Fruit fly (Drosophila melanogaster) whole organism, wandering third instar larva: ENCODE data around the gene CG31327.

Experiments
- Abd-B ChIP-seq: fragments of >200 bp; optimal IDR thresholded peaks from 2 replicates; lab custom pipeline; 2017; ENCODE audit warnings: missing biosample characterization, missing genetic modification characterization
- CG32264 ChIP-seq: fragments of 200-800 bp; sonication (Bioruptor generic); optimal IDR thresholded peaks from 2 replicates; lab custom pipeline; 2016; ENCODE audit warnings: missing biosample characterization, missing genetic modification characterization
- CrebA ChIP-seq: fragments of 200-800 bp; sonication (Bioruptor generic); optimal IDR thresholded peaks from 2 replicates; lab custom pipeline; 2016; ENCODE audit warnings: missing biosample characterization, mild to moderate bottlenecking, missing genetic modification characterization, borderline replicate concordance
- Dfd ChIP-seq: fragments of >200 bp; optimal IDR thresholded peaks from 2 replicates; lab custom pipeline; 2017; ENCODE audit warnings: missing biosample characterization, missing genetic modification characterization
- GATAd ChIP-seq: sonication (Bioruptor generic); optimal IDR thresholded peaks from 2 replicates; lab custom pipeline; 2016; ENCODE audit warnings: missing biosample characterization, missing genetic modification characterization
- HLH106 ChIP-seq: fragments of 200-800 bp; optimal IDR thresholded peaks from 3 replicates; lab custom pipeline; 2019; ENCODE audit warnings: missing biosample characterization, mild to moderate bottlenecking, missing genetic modification characterization, moderate library complexity
- Hr78 ChIP-seq: fragments of >200 bp; optimal IDR thresholded peaks from 2 replicates; lab custom pipeline; 2017; ENCODE audit warnings: missing biosample characterization, missing genetic modification characterization
- Hr83 ChIP-seq: fragments of 200-300 bp; sonication (Bioruptor generic); optimal IDR thresholded peaks from 2 replicates; lab custom pipeline; 2016; ENCODE audit warnings: missing biosample characterization, mild to moderate bottlenecking, missing genetic modification characterization, moderate library complexity; ENCODE audit not compliant: poor library complexity, severe bottlenecking
- Jra ChIP-seq: sonication (Bioruptor generic); optimal IDR thresholded peaks from 2 replicates; lab custom pipeline; 2016; ENCODE audit warnings: missing biosample characterization, missing genetic modification characterization
- Mio ChIP-seq: sonication (Bioruptor generic); optimal IDR thresholded peaks from 2 replicates; lab custom pipeline; 2016; ENCODE audit warnings: missing biosample characterization, missing genetic modification characterization
- N ChIP-seq: fragments of >200 bp; optimal IDR thresholded peaks from 2 replicates; lab custom pipeline; 2018; ENCODE audit warnings: missing biosample characterization, missing external identifiers, missing genetic modification characterization
- OdsH ChIP-seq: fragments of 200-800 bp; sonication (Bioruptor generic); optimal IDR thresholded peaks from 2 replicates; lab custom pipeline; 2016; ENCODE audit warnings: missing biosample characterization, mild to moderate bottlenecking, missing genetic modification characterization
- Rel ChIP-seq, 2 experiments: fragments of 200-800 bp; sonication (Bioruptor generic) in 1 of 2; optimal IDR thresholded peaks; 2 replicates in 1 of 2; 3 replicates in 1 of 2; lab custom pipeline; 2016 to 2019; ENCODE audit warnings: mild to moderate bottlenecking in 2 of 2, missing biosample characterization in 2 of 2, missing genetic modification characterization in 2 of 2, moderate library complexity in 1 of 2
- Sp1 ChIP-seq: fragments of 200-800 bp; sonication (Bioruptor generic); optimal IDR thresholded peaks from 3 replicates; lab custom pipeline; 2019; ENCODE audit warnings: missing biosample characterization, mild to moderate bottlenecking, missing genetic modification characterization, moderate library complexity
- brk ChIP-seq: fragments of 200-800 bp; sonication (Bioruptor generic); optimal IDR thresholded peaks from 2 replicates; lab custom pipeline; 2016; ENCODE audit warnings: missing biosample characterization, mild to moderate bottlenecking, missing genetic modification characterization
- dl ChIP-seq, 2 experiments: fragments of 175-275, 200-275 bp in 1 of 2; fragments of 200-275 bp in 1 of 2; sonication (Bioruptor generic); optimal IDR thresholded peaks; lab custom pipeline; 2018; ENCODE audit warnings: mild to moderate bottlenecking in 2 of 2, missing biosample characterization in 2 of 2, missing genetic modification characterization in 2 of 2, moderate library complexity in 2 of 2; ENCODE audit not compliant: partially characterized antibody in 2 of 2, insufficient read depth in 1 of 2
- dmrt93B ChIP-seq: fragments of 200-800 bp; sonication (Bioruptor generic); optimal IDR thresholded peaks from 2 replicates; lab custom pipeline; 2018; ENCODE audit warnings: missing biosample characterization, mild to moderate bottlenecking, missing genetic modification characterization
- dsf ChIP-seq: sonication (Bioruptor generic); optimal IDR thresholded peaks from 2 replicates; lab custom pipeline; 2016; ENCODE audit warnings: missing biosample characterization, missing genetic modification characterization, borderline replicate concordance
- ey ChIP-seq: fragments of 200-800 bp; sonication (Bioruptor generic); optimal IDR thresholded peaks from 2 replicates; lab custom pipeline; 2016; ENCODE audit warnings: missing biosample characterization, missing genetic modification characterization
- fru ChIP-seq: fragments of 200-800 bp; sonication (Bioruptor generic); optimal IDR thresholded peaks from 3 replicates; lab custom pipeline; 2016; ENCODE audit warnings: missing biosample characterization, mild to moderate bottlenecking, missing genetic modification characterization
- h ChIP-seq: fragments of 200-800 bp; sonication (Bioruptor generic); optimal IDR thresholded peaks from 3 replicates; lab custom pipeline; 2016; ENCODE audit warnings: missing biosample characterization, mild to moderate bottlenecking, missing genetic modification characterization
- jim ChIP-seq: fragments of 175-275, 200-325 bp; sonication (Bioruptor generic); optimal IDR thresholded peaks from 2 replicates; lab custom pipeline; 2016; ENCODE audit warnings: missing biosample characterization, mild to moderate bottlenecking, missing genetic modification characterization
- lola ChIP-seq: fragments of >200 bp; optimal IDR thresholded peaks from 2 replicates; lab custom pipeline; 2017; ENCODE audit warnings: missing biosample characterization, missing genetic modification characterization
- psq ChIP-seq: fragments of 200-800 bp; sonication (Bioruptor generic); optimal IDR thresholded peaks from 3 replicates; lab custom pipeline; 2017; ENCODE audit warnings: missing biosample characterization, mild to moderate bottlenecking, missing genetic modification characterization, moderate library complexity
- rgr ChIP-seq: fragments of 200-800 bp; sonication (Bioruptor generic); optimal IDR thresholded peaks from 3 replicates; lab custom pipeline; 2016; ENCODE audit warnings: missing biosample characterization, mild to moderate bottlenecking, missing genetic modification characterization
- sv ChIP-seq: fragments of 200-800 bp; sonication (Bioruptor generic); optimal IDR thresholded peaks from 3 replicates; lab custom pipeline; 2016; ENCODE audit warnings: missing biosample characterization, missing genetic modification characterization
- tai ChIP-seq: sonication (Bioruptor generic); optimal IDR thresholded peaks from 2 replicates; lab custom pipeline; 2016; ENCODE audit warnings: missing biosample characterization, missing genetic modification characterization
- usp ChIP-seq: fragments of >200 bp; optimal IDR thresholded peaks from 2 replicates; lab custom pipeline; 2017; ENCODE audit warnings: missing biosample characterization, missing genetic modification characterization

The CG31327 gene

dm6 chr3R:14160178-14160577 lies at the start of gene CG31327:
Gene CG31327 (minus strand): TSS chr3R:14160278.
- TF ChIP-seq psq (no peak), CrebA (GFP tag; lab: Kevin White, UChicago) (no peak), sv (GFP tag; lab: Kevin White, UChicago) (no peak), Jra (GFP tag; lab: Kevin White, UChicago) (no peak)

DNA sequence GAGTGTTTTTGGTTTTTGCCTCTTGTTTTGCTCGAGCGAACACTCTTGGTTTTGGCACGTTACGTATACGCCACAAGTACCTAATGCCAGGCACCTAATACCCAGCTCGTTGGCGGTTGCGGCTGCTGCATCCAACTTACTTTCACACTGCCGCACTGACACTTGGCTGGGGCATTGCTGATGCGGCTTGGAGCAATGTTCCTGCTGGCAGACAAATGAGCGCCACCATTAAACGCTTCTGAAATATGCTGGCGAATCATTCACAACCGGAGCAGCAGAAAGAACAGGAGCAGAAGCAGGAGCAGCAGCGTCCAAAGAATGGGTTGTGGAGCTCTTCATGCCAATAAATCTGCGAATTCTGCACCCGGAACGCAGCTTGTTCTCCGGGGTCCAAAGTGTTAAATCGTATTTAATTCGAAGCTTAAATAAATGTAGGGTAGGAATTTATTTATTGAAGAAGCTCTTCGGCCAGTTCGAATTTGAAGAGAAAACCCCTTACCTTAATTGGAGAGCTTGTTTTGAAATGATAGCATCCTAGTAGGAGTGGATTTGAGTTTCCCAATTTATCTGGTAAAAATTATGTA lies 2.2 kb upstream of the CG31327 start, which contains the start of gene CG3199:
CG3199 (plus strand) TSS at position 534 of the 584 bp plus-strand sequence.
- TF ChIP-seq Abd-B (GFP tag; lab: Kevin White, UChicago), result no peak

DNA sequence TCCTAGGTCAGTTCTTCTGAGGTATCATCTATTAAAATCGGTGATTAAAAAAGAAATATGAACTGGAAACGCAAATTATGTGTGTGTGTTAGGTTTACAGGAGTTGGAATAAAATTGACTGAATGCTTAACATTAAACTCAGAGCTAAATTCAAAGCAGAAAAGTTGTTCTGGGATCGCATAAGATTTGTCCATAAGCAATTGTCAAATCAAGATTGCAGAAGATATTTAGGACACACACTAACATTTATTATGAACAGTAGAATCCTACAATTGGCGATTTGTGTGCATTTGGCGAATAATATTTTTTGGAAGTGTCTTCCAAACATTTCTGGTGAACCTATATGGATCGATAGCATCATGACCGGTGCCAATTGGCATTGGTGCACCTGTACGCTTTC lies 2.7 kb downstream of the CG31327 start, which contains the start of gene CG31533:
CG31533 (minus strand) TSS at position 101 of the 400 bp plus-strand sequence.
- no peak for TF ChIP-seq N (GFP tag; lab: Kevin White, UChicago)
- TF ChIP-seq Hr83 (GFP tag; lab: Kevin White, UChicago), result no peak
- TF ChIP-seq psq, result no peak

- no peak for TF ChIP-seq HLH106
- no peak for TF ChIP-seq rgr (GFP tag; lab: Kevin White, UChicago)
- no peak for TF ChIP-seq tai (GFP tag; lab: Kevin White, UChicago)
- TF ChIP-seq, all 38 proteins: peak for 0
These were observed 5.7 kb downstream of the CG31327 start, which contains the start of gene CG44215 for dm6 chr3R:14154341-14154740. Gene CG44215 (minus strand): TSS chr3R:14154441.

DNA sequence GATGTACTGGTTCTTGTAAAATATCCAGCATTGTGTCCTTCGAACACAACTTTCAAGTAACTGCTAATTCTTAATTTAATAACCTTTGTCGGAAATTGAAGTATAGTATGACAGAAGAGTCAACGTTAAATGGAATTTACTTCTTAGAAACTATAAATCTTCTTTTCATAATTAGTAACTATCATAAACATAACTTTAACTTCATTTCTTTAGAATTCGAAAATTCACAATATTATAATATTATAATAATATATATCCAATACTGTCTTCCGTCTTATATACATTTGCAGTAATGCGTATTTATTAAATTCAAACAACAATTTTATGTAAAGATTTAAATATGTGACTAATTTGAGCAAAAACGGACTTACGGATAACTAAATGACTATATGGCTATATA lies 6.3 kb downstream of the CG31327 start, which contains the start of gene Recs1:
Recs1 (minus strand) TSS at position 101 of the 400 bp plus-strand sequence.
- no peak for TF ChIP-seq jim (GFP tag; lab: Kevin White, UChicago)
- no peak for TF ChIP-seq usp
- no peak for TF ChIP-seq sv (GFP tag; lab: Kevin White, UChicago)
- no peak for TF ChIP-seq fru (GFP tag; lab: Kevin White, UChicago)
- TF ChIP-seq, all 38 proteins: peak for 0

- TF ChIP-seq brk (GFP tag; lab: Kevin White, UChicago) (no peak), rgr (GFP tag; lab: Kevin White, UChicago) (no peak), OdsH (GFP tag; lab: Kevin White, UChicago) (no peak), dsf (GFP tag; lab: Kevin White, UChicago) (no peak), dl (GFP tag; optimal IDR thresholded peaks at IDR 0.05; lab: Kevin White, UChicago; ENCODE audit: insufficient read depth in 1 of 2, partially characterized antibody in 2 of 2) (no peak), h (GFP tag; lab: Kevin White, UChicago) (no peak), GATAd (GFP tag; lab: Kevin White, UChicago) (no peak), Sp1 (no peak), Dfd (GFP tag; lab: Kevin White, UChicago) (no peak), Mio (no peak), dmrt93B (GFP tag; lab: Kevin White, UChicago) (no peak), lola (GFP tag; lab: Kevin White, UChicago) (no peak), Jra (GFP tag; lab: Kevin White, UChicago) (no peak), ey (no peak), Hr78 (GFP tag; lab: Kevin White, UChicago) (no peak), Rel (GFP tag; optimal IDR thresholded peaks at IDR 0.05; lab: Kevin White, UChicago) (no peak), Rel (tag; optimal IDR thresholded peaks at IDR 0.05; lab: Kevin White, UChicago) (no peak)
These were observed 7.5 kb downstream of the CG31327 start, which contains the start of gene CG42500 for dm6 chr3R:14152550-14152949. Gene CG42500 (minus strand): TSS chr3R:14152650.

- TF ChIP-seq N (GFP tag; lab: Kevin White, UChicago), result no peak
- no peak for TF ChIP-seq Mio
- no peak for TF ChIP-seq Jra (GFP tag; lab: Kevin White, UChicago)
- TF ChIP-seq CG32264, result no peak
- no peak for TF ChIP-seq rgr (GFP tag; lab: Kevin White, UChicago)
- no peak for TF ChIP-seq fru (GFP tag; lab: Kevin White, UChicago)
- no peak for TF ChIP-seq dmrt93B (GFP tag; lab: Kevin White, UChicago)
- no peak for TF ChIP-seq CrebA (GFP tag; lab: Kevin White, UChicago)
- no peak for TF ChIP-seq Hr78 (GFP tag; lab: Kevin White, UChicago)
- TF ChIP-seq sv (GFP tag; lab: Kevin White, UChicago), result no peak
- TF ChIP-seq h (GFP tag; lab: Kevin White, UChicago), result no peak
These were observed 8.2 kb downstream of the CG31327 start, which contains the start of gene CG14355 for dm6 chr3R:14151840-14152239. Gene CG14355 (minus strand): TSS chr3R:14151940.
